Fruit fly (Drosophila melanogaster) whole organism, embryonic: ENCODE measurements around the gene CG9173.

Source experiments
- ATbp ChIP-seq: fragments of 200-800 bp; sonication (Bioruptor generic); optimal IDR thresholded peaks from 2 replicates; lab custom pipeline; 2017; ENCODE audit warnings: missing biosample characterization, mild to moderate bottlenecking, missing genetic modification characterization, missing genetic modification reagents
- Atf6 ChIP-seq: fragments of 200-800 bp; sonication (Bioruptor generic); IDR thresholded peaks from 2 replicates; pipeline ENCODE4 v1.3.6; 2022; ENCODE audit warnings: missing biosample characterization, missing genetic modification characterization
- CG1024 ChIP-seq: fragments of 200-800 bp; sonication (Bioruptor generic); IDR thresholded peaks from 2 replicates; pipeline ENCODE4 v1.3.6; 2022; ENCODE audit warnings: missing biosample characterization, missing genetic modification characterization
- CG10321 ChIP-seq: fragments of 200-800 bp; sonication (Bioruptor generic); IDR thresholded peaks from 2 replicates; pipeline ENCODE4 v1.3.6; 2022; ENCODE audit warnings: missing biosample characterization, missing genetic modification characterization
- CG10654 ChIP-seq: fragments of 200-800 bp; sonication (Bioruptor generic); optimal IDR thresholded peaks from 2 replicates; lab custom pipeline; 2016; ENCODE audit warnings: missing biosample characterization, missing genetic modification characterization
- CG11093 ChIP-seq: fragments of 200-800 bp; sonication (Bioruptor generic); IDR thresholded peaks from 3 replicates; pipeline ENCODE4 v1.3.6; 2022; ENCODE audit warnings: missing biosample characterization, missing genetic modification characterization
- CG11456 ChIP-seq: fragments of 200-800 bp; sonication (Bioruptor generic); IDR thresholded peaks from 3 replicates; pipeline ENCODE4 v1.3.6; 2022; ENCODE audit warnings: missing biosample characterization, missing genetic modification characterization
- CG13123 ChIP-seq: fragments of 200-800 bp; sonication (Bioruptor generic); optimal IDR thresholded peaks from 2 replicates; lab custom pipeline; 2016; ENCODE audit warnings: missing biosample characterization, missing genetic modification characterization
- CG13424 ChIP-seq: fragments of 200-800 bp; sonication (Bioruptor generic); optimal IDR thresholded peaks from 2 replicates; lab custom pipeline; 2019; ENCODE audit warnings: missing biosample characterization, mild to moderate bottlenecking, missing genetic modification characterization, moderate library complexity
- CG15011 ChIP-seq: fragments of 200-800 bp; sonication (Bioruptor generic); optimal IDR thresholded peaks from 3 replicates; lab custom pipeline; 2018; ENCODE audit warnings: missing biosample characterization, mild to moderate bottlenecking, missing genetic modification characterization
- CG17829 ChIP-seq: fragments of 200-800 bp; optimal IDR thresholded peaks from 2 replicates; lab custom pipeline; 2019; ENCODE audit warnings: missing biosample characterization, mild to moderate bottlenecking, missing genetic modification characterization, moderate library complexity
- CG18262 ChIP-seq: fragments of 200-800 bp; optimal IDR thresholded peaks from 3 replicates; lab custom pipeline; 2019; ENCODE audit warnings: missing biosample characterization, mild to moderate bottlenecking, missing genetic modification characterization, moderate library complexity
- CG32772 ChIP-seq: fragments of 200-800 bp; sonication (Bioruptor generic); IDR thresholded peaks from 2 replicates; pipeline ENCODE4 v1.3.6; 2022; ENCODE audit warnings: missing biosample characterization, missing genetic modification characterization
- CG3281 ChIP-seq: fragments of 200-800 bp; sonication (Bioruptor generic); optimal IDR thresholded peaks from 3 replicates; lab custom pipeline; 2017; ENCODE audit warnings: missing biosample characterization, mild to moderate bottlenecking, missing genetic modification characterization
- CG34224 ChIP-seq: fragments of 200-800 bp; sonication (Bioruptor generic); IDR thresholded peaks from 3 replicates; pipeline ENCODE4 v1.3.6; 2022; ENCODE audit warnings: missing biosample characterization, missing genetic modification characterization; ENCODE audit not compliant: partially characterized antibody
- CG34376 ChIP-seq: fragments of 200-800 bp; sonication (Bioruptor generic); optimal IDR thresholded peaks from 2 replicates; lab custom pipeline; 2018; ENCODE audit warnings: missing biosample characterization, mild to moderate bottlenecking, missing genetic modification characterization
- CG34422 ChIP-seq: fragments of 200-800 bp; sonication (Bioruptor generic); IDR thresholded peaks from 3 replicates; pipeline ENCODE4 v1.3.6; 2022; ENCODE audit warnings: missing biosample characterization, missing genetic modification characterization
- CG4730 ChIP-seq: fragments of 200-800 bp; sonication (Bioruptor generic); IDR thresholded peaks from 2 replicates; pipeline ENCODE4 v1.3.6; 2022; ENCODE audit warnings: missing biosample characterization, missing genetic modification characterization
- CG6689 ChIP-seq: fragments of 200-800 bp; sonication (Bioruptor generic); IDR thresholded peaks from 2 replicates; pipeline ENCODE4 v1.3.6; 2022; ENCODE audit warnings: missing biosample characterization, missing genetic modification characterization
- CG8359 ChIP-seq: fragments of 200-800 bp; sonication (Bioruptor generic); optimal IDR thresholded peaks from 2 replicates; lab custom pipeline; 2017; ENCODE audit warnings: missing biosample characterization, mild to moderate bottlenecking, missing genetic modification characterization, borderline replicate concordance
- Camta ChIP-seq: fragments of 200-800 bp; sonication (Bioruptor generic); optimal IDR thresholded peaks from 2 replicates; lab custom pipeline; 2016; ENCODE audit warnings: missing biosample characterization, missing genetic modification characterization
- CrebB ChIP-seq: fragments of 200-800 bp; sonication (Bioruptor generic); optimal IDR thresholded peaks from 3 replicates; lab custom pipeline; 2018; ENCODE audit warnings: missing biosample characterization, mild to moderate bottlenecking, missing genetic modification characterization
- D19A ChIP-seq: fragments of 200-800 bp; optimal IDR thresholded peaks from 3 replicates; lab custom pipeline; 2019; ENCODE audit warnings: missing biosample characterization, mild to moderate bottlenecking, missing genetic modification characterization, moderate library complexity
- Gsc ChIP-seq: fragments of 200-800 bp; sonication (Bioruptor generic); IDR thresholded peaks from 2 replicates; pipeline ENCODE4 v1.3.6; 2022; ENCODE audit warnings: missing biosample characterization, missing genetic modification characterization
- HLH3B ChIP-seq: fragments of 200-800 bp; sonication (Bioruptor generic); IDR thresholded peaks from 2 replicates; pipeline ENCODE4 v1.3.6; 2022; ENCODE audit warnings: missing biosample characterization, missing genetic modification characterization
- Hmr ChIP-seq: fragments of 200-800 bp; sonication (Bioruptor generic); optimal IDR thresholded peaks from 3 replicates; lab custom pipeline; 2017; ENCODE audit warnings: mild to moderate bottlenecking, missing biosample characterization, missing genetic modification reagents, missing genetic modification characterization
- Mes4 ChIP-seq: fragments of 200-800 bp; sonication (Bioruptor generic); optimal IDR thresholded peaks from 2 replicates; lab custom pipeline; 2016; ENCODE audit warnings: missing biosample characterization, missing genetic modification characterization
- NFAT ChIP-seq: fragments of 200-800 bp; sonication (Bioruptor generic); IDR thresholded peaks from 2 replicates; pipeline ENCODE4 v1.3.6; 2022; ENCODE audit warnings: missing biosample characterization, missing genetic modification characterization
- Six4 ChIP-seq: fragments of 200-800 bp; sonication (Bioruptor generic); optimal IDR thresholded peaks from 2 replicates; lab custom pipeline; 2016; ENCODE audit warnings: missing biosample characterization, missing genetic modification characterization
- ac ChIP-seq: fragments of 200-800 bp; sonication (Bioruptor generic); optimal IDR thresholded peaks from 3 replicates; lab custom pipeline; 2017; ENCODE audit warnings: missing biosample characterization, mild to moderate bottlenecking, missing genetic modification characterization
- ara ChIP-seq: fragments of 200-800 bp; sonication (Bioruptor generic); IDR thresholded peaks from 2 replicates; pipeline ENCODE4 v1.3.6; 2022; ENCODE audit warnings: missing biosample characterization, missing genetic modification characterization
- chn ChIP-seq: fragments of 200-800 bp; sonication (Bioruptor generic); optimal IDR thresholded peaks from 2 replicates; lab custom pipeline; 2016; ENCODE audit warnings: missing biosample characterization, missing genetic modification characterization
- ci ChIP-seq: fragments of 200-800 bp; sonication (Bioruptor generic); IDR thresholded peaks from 3 replicates; pipeline ENCODE4 v1.3.6; 2022; ENCODE audit warnings: missing biosample characterization, missing genetic modification characterization
- corto ChIP-seq: fragments of 200-800 bp; sonication (Bioruptor generic); optimal IDR thresholded peaks from 2 replicates; lab custom pipeline; 2016; ENCODE audit warnings: missing biosample characterization, mild to moderate bottlenecking, missing genetic modification characterization, moderate library complexity
- croc ChIP-seq: fragments of 200-800 bp; sonication (Bioruptor generic); conservative IDR thresholded peaks from 3 replicates; pipeline ENCODE4 v1.3.6; 2022; ENCODE audit warnings: missing biosample characterization, missing genetic modification characterization
- cwo ChIP-seq: fragments of 200-800 bp; sonication (Bioruptor generic); optimal IDR thresholded peaks from 3 replicates; lab custom pipeline; 2017; ENCODE audit warnings: missing biosample characterization, missing genetic modification characterization, mild to moderate bottlenecking, moderate library complexity, missing genetic modification reagents
- gem ChIP-seq: fragments of 200-800 bp; sonication (Bioruptor generic); optimal IDR thresholded peaks from 2 replicates; lab custom pipeline; 2019; ENCODE audit warnings: missing biosample characterization, mild to moderate bottlenecking, missing genetic modification characterization, moderate library complexity
- insv ChIP-seq, 2 experiments: fragments of 200-800 bp; sonication (Bioruptor generic); optimal IDR thresholded peaks; 3 replicates each; lab custom pipeline; 2016 to 2018; ENCODE audit warnings: missing biosample characterization in 2 of 2, missing genetic modification characterization in 2 of 2
- lmd ChIP-seq: fragments of 200-800 bp; sonication (Bioruptor generic); IDR thresholded peaks from 2 replicates; pipeline ENCODE4 v1.3.6; 2022; ENCODE audit warnings: missing biosample characterization, missing genetic modification characterization
- maf-S ChIP-seq: fragments of 200-800 bp; sonication (Bioruptor generic); optimal IDR thresholded peaks from 2 replicates; lab custom pipeline; 2016; ENCODE audit warnings: missing biosample characterization, missing genetic modification characterization
- otp ChIP-seq: fragments of 200-800 bp; sonication (Bioruptor generic); IDR thresholded peaks from 3 replicates; pipeline ENCODE4, ENCODE4 v1.3.6; 2022; ENCODE audit warnings: missing biosample characterization, missing genetic modification characterization
- row ChIP-seq: fragments of 200-800 bp; sonication (Bioruptor generic); IDR thresholded peaks from 3 replicates; pipeline ENCODE4 v1.3.6; 2022; ENCODE audit warnings: missing biosample characterization, missing genetic modification characterization
- sens ChIP-seq: fragments of 200-800 bp; sonication (Bioruptor generic); peaks from one replicate; lab custom pipeline; 2016; ENCODE audit warnings: missing biosample characterization, missing genetic modification characterization
- sqz ChIP-seq: fragments of 200-800 bp; sonication (Bioruptor generic); optimal IDR thresholded peaks from 3 replicates; lab custom pipeline; 2018; ENCODE audit warnings: missing biosample characterization, mild to moderate bottlenecking, missing genetic modification characterization
- sr ChIP-seq: fragments of 200-800 bp; sonication (Bioruptor generic); IDR thresholded peaks from 3 replicates; pipeline ENCODE4 v1.3.6; 2022; ENCODE audit warnings: missing biosample characterization, missing genetic modification characterization
- stwl ChIP-seq: fragments of 200-800 bp; sonication (Bioruptor generic); optimal IDR thresholded peaks from 3 replicates; lab custom pipeline; 2018; ENCODE audit warnings: missing biosample characterization, mild to moderate bottlenecking, missing genetic modification characterization, moderate library complexity
- tio ChIP-seq: fragments of 200-800 bp; sonication (Bioruptor generic); optimal IDR thresholded peaks from 2 replicates; lab custom pipeline; 2017; ENCODE audit warnings: missing biosample characterization, missing genetic modification characterization, inconsistent platforms
- tna ChIP-seq: fragments of 200-800 bp; sonication (Bioruptor generic); IDR thresholded peaks from 2 replicates; pipeline ENCODE4 v1.3.6; 2022; ENCODE audit warnings: missing biosample characterization, missing genetic modification characterization; ENCODE audit not compliant: partially characterized antibody
- ttk ChIP-seq: fragments of 200-800 bp; sonication (Bioruptor generic); IDR thresholded peaks from 2 replicates; pipeline ENCODE4 v2.1.2; 2022; ENCODE audit warnings: missing biosample characterization, missing genetic modification characterization
- vvl ChIP-seq: fragments of 200-800 bp; sonication (Bioruptor generic); IDR thresholded peaks from 2 replicates; pipeline ENCODE4 v1.3.6; 2022; ENCODE audit warnings: missing biosample characterization, missing genetic modification characterization
- zfh1 ChIP-seq: fragments of 200-800 bp; sonication (Bioruptor generic); IDR thresholded peaks from 3 replicates; pipeline ENCODE4 v1.3.6; 2022; ENCODE audit warnings: missing biosample characterization, missing genetic modification characterization

The CG9173 gene

DNA sequence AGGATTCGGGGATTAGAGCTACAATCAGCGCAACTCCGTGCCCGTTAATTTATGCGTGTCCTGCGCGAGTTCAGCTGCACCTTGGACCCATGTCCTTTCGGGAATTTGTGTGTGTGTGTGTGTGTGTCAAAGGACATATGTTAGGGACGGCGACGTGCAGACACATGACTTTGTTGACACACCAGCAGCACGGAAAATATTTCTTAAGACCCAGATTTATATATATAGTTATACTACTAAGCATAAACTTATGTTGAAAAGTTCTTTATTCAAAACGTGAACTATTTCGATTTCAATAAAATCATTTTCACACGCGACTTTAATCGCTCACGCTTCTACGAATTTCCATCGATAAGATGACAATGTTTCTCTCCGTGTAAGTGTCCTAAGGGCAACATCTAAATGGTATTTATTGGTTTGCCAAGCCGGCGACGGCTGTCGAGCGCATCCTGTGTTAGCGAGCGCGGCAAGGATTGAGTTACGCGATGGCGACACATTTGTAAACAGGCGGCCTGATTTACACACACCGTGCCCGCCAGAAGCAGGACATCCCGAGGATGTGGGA is 8.3 kb upstream of the CG9173 start (continued):
- TF ChIP-seq chn (GFP tag; lab: Kevin White, UChicago): no peak
- TF ChIP-seq D19A (tag; lab: Kevin White, UChicago): no peak
- no peak for TF ChIP-seq CG13123 (GFP tag; lab: Kevin White, UChicago)
- TF ChIP-seq CrebB (tag; lab: Kevin White, UChicago): no peak
- TF ChIP-seq CG13424 (tag; lab: Kevin White, UChicago): no peak
- no peak for TF ChIP-seq CG34422 (GFP tag; lab: Robert Waterston, UW)
- TF ChIP-seq NFAT: 0 out of 2 replicates have a peak, but pooled peaks have one; percentile 8
- no peak for TF ChIP-seq CG8359 (GFP tag; lab: Kevin White, UChicago)
- no peak for TF ChIP-seq gem (tag; lab: Kevin White, UChicago)
- no peak for TF ChIP-seq CG15011 (GFP tag; lab: Kevin White, UChicago)
- peak; percentile 24 for TF ChIP-seq CG17829 (tag; lab: Kevin White, UChicago)
- TF ChIP-seq Hmr (GFP tag; lab: Kevin White, UChicago): no peak
- no peak for TF ChIP-seq insv (GFP tag; optimal IDR thresholded peaks at IDR 0.05; lab: Kevin White, UChicago)
- no peak for TF ChIP-seq CG34376 (GFP tag; lab: Kevin White, UChicago)
- no peak for TF ChIP-seq Gsc (GFP tag; lab: Robert Waterston, UW)
- no peak for TF ChIP-seq sr
- TF ChIP-seq HLH3B (GFP tag; lab: Robert Waterston, UW): no peak
- no peak for TF ChIP-seq CG1024 (GFP tag; lab: Robert Waterston, UW)
- no peak for TF ChIP-seq CG3281
- no peak for TF ChIP-seq sqz (GFP tag; lab: Kevin White, UChicago)
- TF ChIP-seq vvl (GFP tag; lab: Robert Waterston, UW): 0 out of 2 replicates have a peak, but pooled peaks have one; percentile 9
- no peak for TF ChIP-seq CG34224 (GFP tag; lab: Robert Waterston, UW)
- TF ChIP-seq Mes4 (GFP tag; lab: Kevin White, UChicago): no peak
- peak; percentile 16 for TF ChIP-seq sens (GFP tag; lab: Kevin White, UChicago)
- no peak for TF ChIP-seq ttk (GFP tag; lab: Robert Waterston, UW)
- no peak for TF ChIP-seq stwl (tag; lab: Kevin White, UChicago)
- no peak for TF ChIP-seq cwo (GFP tag; lab: Kevin White, UChicago)
- no peak for TF ChIP-seq CG10654
- TF ChIP-seq ac (GFP tag; lab: Kevin White, UChicago): peak; percentile 26

DNA sequence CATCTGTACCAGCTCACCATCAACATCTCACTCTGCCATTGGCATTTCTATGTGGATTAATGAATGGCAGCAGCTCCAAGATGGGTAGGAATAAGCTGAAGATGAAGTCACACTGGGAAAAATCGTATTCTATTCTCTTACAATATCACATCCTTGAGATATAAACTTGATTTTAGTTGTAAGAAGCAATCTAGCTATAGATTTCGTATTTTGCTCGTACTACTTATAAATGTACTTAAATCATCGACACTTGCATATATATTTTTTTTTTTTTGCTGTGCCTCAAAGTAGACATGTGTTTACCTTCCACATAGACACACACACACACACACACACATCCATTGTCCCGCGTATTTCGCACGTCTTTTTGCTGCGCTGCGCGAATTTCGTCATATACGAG is 1.2 kb upstream of the CG9173 start:
- peak; percentile 94 for TF ChIP-seq sens (GFP tag; lab: Kevin White, UChicago)
- no peak for TF ChIP-seq CG11456 (GFP tag; lab: Robert Waterston, UW)
- peak; percentile 64; the same call in 2 of the 3 replicates for TF ChIP-seq zfh1 (GFP tag; lab: Robert Waterston, UW)
- 0 out of 2 replicates have a peak, but pooled peaks have one; percentile 20 for TF ChIP-seq CG32772
- TF ChIP-seq Camta (GFP tag; lab: Kevin White, UChicago): peak; percentile 25
- 0 out of 2 replicates have a peak, but pooled peaks have one; percentile 14 for TF ChIP-seq CG4730 (GFP tag; lab: Robert Waterston, UW)
- peak; percentile 46 for TF ChIP-seq CG6689 (GFP tag; lab: Robert Waterston, UW)
- TF ChIP-seq ci (GFP tag; lab: Robert Waterston, UW): 0 out of 3 replicates have a peak, but pooled peaks have one; percentile 40
- peak; percentile 14; the same call in 1 of the 3 replicates for TF ChIP-seq otp (GFP tag; lab: Robert Waterston, UW)
- no peak for TF ChIP-seq maf-S (GFP tag; lab: Kevin White, UChicago)
- no peak for TF ChIP-seq corto
- TF ChIP-seq croc: peak; percentile 28; the same call in 2 of the 3 replicates
- no peak for TF ChIP-seq tna
- TF ChIP-seq ara (GFP tag; lab: Robert Waterston, UW): peak; percentile 56; the same call in 1 of the 2 replicates
- peak; percentile 22; the same call in 1 of the 2 replicates for TF ChIP-seq lmd (GFP tag; lab: Robert Waterston, UW)
- no peak for TF ChIP-seq Atf6 (GFP tag; lab: Robert Waterston, UW)
- no peak for TF ChIP-seq tio (GFP tag; lab: Kevin White, UChicago)
- no peak for TF ChIP-seq CG11093
- peak; percentile 62 for TF ChIP-seq CG18262 (tag; lab: Kevin White, UChicago)
- no peak for TF ChIP-seq CG10321 (GFP tag; lab: Robert Waterston, UW)
- TF ChIP-seq ATbp (GFP tag; lab: Kevin White, UChicago): no peak
- TF ChIP-seq row (GFP tag; lab: Robert Waterston, UW): 0 out of 3 replicates have a peak, but pooled peaks have one; percentile 16
- TF ChIP-seq Six4 (GFP tag; lab: Kevin White, UChicago): no peak
